Worm (Caenorhabditis elegans) whole organism, young adult: ENCODE results near the gene Y46G5A.34.

Experiments
- B0336.3 ChIP-seq: fragments of 200-800 bp; sonication (Bioruptor generic); IDR thresholded peaks from 2 replicates; pipeline ENCODE4 v1.3.6; 2022; ENCODE audit warnings: missing genetic modification characterization, missing compliant biosample characterization
- C17E4.6 ChIP-seq: fragments of 200-800 bp; sonication (Bioruptor generic); IDR thresholded peaks from 2 replicates; pipeline ENCODE4 v1.3.6; 2022; ENCODE audit warnings: missing genetic modification reagents, missing genetic modification characterization, missing compliant biosample characterization
- F23B12.7 ChIP-seq: sonication (generic microtip); optimal IDR thresholded peaks from 2 replicates; lab custom pipeline; 2017; ENCODE audit warnings: missing genetic modification characterization, mild to moderate bottlenecking, missing compliant biosample characterization, antibody characterized with exemption, moderate library complexity; ENCODE audit not compliant: insufficient read depth
- F37B4.10 ChIP-seq: fragments of 200-800 bp; sonication (Bioruptor generic); IDR thresholded peaks from 2 replicates; pipeline ENCODE4 v1.3.6; 2022; ENCODE audit warnings: missing genetic modification characterization, missing compliant biosample characterization
- F57A8.1 ChIP-seq: fragments of 200-800 bp; sonication (Bioruptor generic); optimal IDR thresholded peaks from 2 replicates; lab custom pipeline; 2018; ENCODE audit warnings: mild to moderate bottlenecking, missing genetic modification characterization, moderate library complexity, missing compliant biosample characterization
- K11D2.4 ChIP-seq: fragments of 200-800 bp; sonication (Bioruptor generic); IDR thresholded peaks from 2 replicates; pipeline ENCODE4 v1.3.6; 2022; ENCODE audit warnings: missing genetic modification reagents, missing genetic modification characterization, missing compliant biosample characterization
- Y53G8AR.9 ChIP-seq: fragments of 200-800 bp; sonication (Bioruptor generic); conservative IDR thresholded peaks from 2 replicates; pipeline ENCODE4 v1.3.6; 2022; ENCODE audit warnings: missing genetic modification reagents, missing genetic modification characterization, missing compliant biosample characterization
- Y79H2A.3 ChIP-seq: fragments of 200-800 bp; sonication (Bioruptor generic); conservative IDR thresholded peaks from 2 replicates; pipeline ENCODE4 v1.3.6; 2022; ENCODE audit warnings: missing genetic modification reagents, missing genetic modification characterization, missing compliant biosample characterization
- ama-1 ChIP-seq, 3 experiments: fragments of 150-350 bp in 1 of 3; sonication (generic microtip) in 2 of 3; optimal IDR thresholded peaks; 2 replicates each; lab custom pipeline; 2014 to 2018; ENCODE audit warnings: missing biosample characterization in 2 of 3, missing genetic modification characterization in 2 of 3, missing genetic modification reagents in 2 of 3
- atf-7 ChIP-seq: sonication (generic microtip); optimal IDR thresholded peaks from 2 replicates; lab custom pipeline; 2017; ENCODE audit warnings: mild to moderate bottlenecking, missing genetic modification characterization, missing compliant biosample characterization
- ccch-3 ChIP-seq: fragments of 200-800 bp; sonication (Bioruptor generic); optimal IDR thresholded peaks from 2 replicates; lab custom pipeline; 2018; ENCODE audit warnings: mild to moderate bottlenecking, missing genetic modification characterization, missing compliant biosample characterization
- cebp-1 ChIP-seq, 2 experiments: fragments of 200-800 bp in 1 of 2; sonication (Bioruptor generic) in 1 of 2; sonication (generic microtip) in 1 of 2; IDR thresholded peaks in 1 of 2; optimal IDR thresholded peaks in 1 of 2; 2 replicates each; pipeline versions ENCODE4 v1.3.6 to Lab custom; 2017 to 2022; ENCODE audit warnings: missing compliant biosample characterization in 2 of 2, missing genetic modification characterization in 2 of 2, mild to moderate bottlenecking in 1 of 2, missing genetic modification reagents in 1 of 2, moderate library complexity in 1 of 2
- cebp-2 ChIP-seq: fragments of 200-800 bp; sonication (Bioruptor generic); IDR thresholded peaks from 2 replicates; pipeline ENCODE4 v1.3.6; 2022; ENCODE audit warnings: missing genetic modification characterization, missing compliant biosample characterization
- ceh-100 ChIP-seq: fragments of 200-800 bp; sonication (Bioruptor generic); IDR thresholded peaks from 2 replicates; pipeline ENCODE4 v1.3.6; 2022; ENCODE audit warnings: missing genetic modification reagents, missing genetic modification characterization, missing compliant biosample characterization
- ceh-79 ChIP-seq: sonication (generic microtip); optimal IDR thresholded peaks from 2 replicates; lab custom pipeline; 2017; ENCODE audit warnings: mild to moderate bottlenecking, missing genetic modification characterization, missing compliant biosample characterization
- chd-7 ChIP-seq: sonication (generic microtip); optimal IDR thresholded peaks from 2 replicates; lab custom pipeline; 2016; ENCODE audit warnings: mild to moderate bottlenecking, missing genetic modification characterization, moderate library complexity, missing compliant biosample characterization
- dox-1 ChIP-seq: fragments of 200-800 bp; sonication (Bioruptor generic); IDR thresholded peaks from 2 replicates; pipeline ENCODE4 v1.3.6; 2022; ENCODE audit warnings: missing genetic modification reagents, missing genetic modification characterization, missing compliant biosample characterization
- dpl-1 ChIP-seq: fragments of 150-350 bp; optimal IDR thresholded peaks from 2 replicates; lab custom pipeline; 2014; ENCODE audit warnings: missing biosample characterization, missing genetic modification reagents, missing genetic modification characterization
- efl-1 ChIP-seq: fragments of 150-350 bp; optimal IDR thresholded peaks from 2 replicates; lab custom pipeline; 2014; ENCODE audit warnings: missing biosample characterization, missing genetic modification reagents, missing genetic modification characterization
- egl-44 ChIP-seq: fragments of 200-800 bp; sonication (Bioruptor generic); IDR thresholded peaks from 2 replicates; pipeline ENCODE4 v1.3.6; 2022; ENCODE audit warnings: missing genetic modification reagents, missing genetic modification characterization, missing compliant biosample characterization
- ets-4 ChIP-seq: fragments of 200-800 bp; sonication (Bioruptor generic); optimal IDR thresholded peaks from 2 replicates; lab custom pipeline; 2018; ENCODE audit warnings: mild to moderate bottlenecking, missing genetic modification characterization, missing compliant biosample characterization
- fkh-3 ChIP-seq: sonication (generic microtip); optimal IDR thresholded peaks from 2 replicates; lab custom pipeline; 2016; ENCODE audit warnings: mild to moderate bottlenecking, missing genetic modification characterization, missing compliant biosample characterization
- gei-17 ChIP-seq: fragments of 200-800 bp; sonication (Bioruptor generic); optimal IDR thresholded peaks from 2 replicates; lab custom pipeline; 2018; ENCODE audit warnings: mild to moderate bottlenecking, missing genetic modification characterization, missing compliant biosample characterization
- hmg-1.2 ChIP-seq: fragments of 200-800 bp; sonication (Bioruptor generic); IDR thresholded peaks from 2 replicates; pipeline ENCODE4 v1.3.6; 2022; ENCODE audit warnings: missing genetic modification reagents, missing genetic modification characterization, missing compliant biosample characterization
- hsf-1 ChIP-seq: fragments of 200-800 bp; sonication (Bioruptor generic); IDR thresholded peaks from 2 replicates; pipeline ENCODE4 v1.3.6; 2022; ENCODE audit warnings: missing genetic modification reagents, missing genetic modification characterization, missing compliant biosample characterization
- let-526 ChIP-seq: fragments of 200-800 bp; sonication (Bioruptor generic); IDR thresholded peaks from 2 replicates; pipeline ENCODE4 v1.3.6; 2022; ENCODE audit warnings: missing genetic modification reagents, missing genetic modification characterization, missing compliant biosample characterization
- lin-40 ChIP-seq: sonication (generic microtip); optimal IDR thresholded peaks from 2 replicates; lab custom pipeline; 2016; ENCODE audit warnings: missing genetic modification characterization, mild to moderate bottlenecking, missing compliant biosample characterization, missing genotype, missing genetic modification reagents
- madf-10 ChIP-seq: sonication (generic microtip); optimal IDR thresholded peaks from 2 replicates; lab custom pipeline; 2016; ENCODE audit warnings: mild to moderate bottlenecking, missing genetic modification characterization, missing compliant biosample characterization
- mcd-1 ChIP-seq: fragments of 200-800 bp; sonication (Bioruptor generic); IDR thresholded peaks from 2 replicates; pipeline ENCODE4 v1.3.6; 2022; ENCODE audit warnings: missing genetic modification reagents, missing genetic modification characterization, missing compliant biosample characterization
- mes-4 ChIP-seq: sonication (generic microtip); optimal IDR thresholded peaks from 2 replicates; lab custom pipeline; 2016; ENCODE audit warnings: missing genotype, missing genetic modification characterization, missing compliant biosample characterization
- nfya-2 ChIP-seq: fragments of 200-800 bp; sonication (Bioruptor generic); IDR thresholded peaks from 2 replicates; pipeline ENCODE4 v1.3.6; 2022; ENCODE audit warnings: missing genetic modification reagents, missing genetic modification characterization, missing compliant biosample characterization
- nhr-80 ChIP-seq: sonication (generic microtip); optimal IDR thresholded peaks from 2 replicates; lab custom pipeline; 2016; ENCODE audit warnings: missing genetic modification characterization, missing compliant biosample characterization
- pbrm-1 ChIP-seq: fragments of 200-800 bp; sonication (Bioruptor generic); IDR thresholded peaks from 2 replicates; pipeline ENCODE4 v1.3.6; 2022; ENCODE audit warnings: missing genetic modification reagents, missing genetic modification characterization, missing compliant biosample characterization
- rcor-1 ChIP-seq: fragments of 200-800 bp; sonication (Bioruptor generic); IDR thresholded peaks from 2 replicates; pipeline ENCODE4 v1.3.6; 2022; ENCODE audit warnings: missing genetic modification reagents, missing genetic modification characterization, missing compliant biosample characterization
- rec-8 ChIP-seq, 2 experiments: sonication (generic microtip); optimal IDR thresholded peaks; 2 replicates each; lab custom pipeline; 2016; ENCODE audit warnings: mild to moderate bottlenecking in 2 of 2, missing genetic modification characterization in 2 of 2, missing genetic modification reagents in 2 of 2, missing genotype in 2 of 2, missing biosample characterization in 1 of 2, missing compliant biosample characterization in 1 of 2, moderate library complexity in 1 of 2
- tbp1 ChIP-seq: fragments of 200-800 bp; sonication (Bioruptor generic); optimal IDR thresholded peaks from 2 replicates; lab custom pipeline; 2018; ENCODE audit warnings: mild to moderate bottlenecking, missing genetic modification characterization, missing compliant biosample characterization
- unc-62 ChIP-seq: fragments of 150-350 bp; optimal IDR thresholded peaks from 2 replicates; lab custom pipeline; 2014; ENCODE audit warnings: missing biosample characterization, missing genetic modification reagents, missing genetic modification characterization
- zfh-2 ChIP-seq: fragments of 200-800 bp; sonication (Bioruptor generic); conservative IDR thresholded peaks from 2 replicates; pipeline ENCODE4 v1.3.6; 2022; ENCODE audit warnings: missing genetic modification reagents, missing genetic modification characterization, missing compliant biosample characterization
- ztf-18 ChIP-seq: sonication (generic microtip); optimal IDR thresholded peaks from 2 replicates; lab custom pipeline; 2016; ENCODE audit warnings: missing genotype, mild to moderate bottlenecking, missing genetic modification characterization, missing compliant biosample characterization
- ztf-22 ChIP-seq: fragments of 200-800 bp; sonication (Bioruptor generic); optimal IDR thresholded peaks from 2 replicates; lab custom pipeline; 2018; ENCODE audit warnings: mild to moderate bottlenecking, missing genetic modification characterization, moderate library complexity, missing compliant biosample characterization
- ztf-28 ChIP-seq: fragments of 200-800 bp; sonication (Bioruptor generic); IDR thresholded peaks from 2 replicates; pipeline ENCODE4 v1.3.6; 2022; ENCODE audit warnings: missing genetic modification reagents, missing genetic modification characterization, missing compliant biosample characterization
- ztf-6 ChIP-seq: fragments of 200-800 bp; sonication (Bioruptor generic); IDR thresholded peaks from 2 replicates; pipeline ENCODE4 v1.3.6; 2022; ENCODE audit warnings: missing genetic modification reagents, missing genetic modification characterization, missing compliant biosample characterization

Y46G5A.34 gene

DNA sequence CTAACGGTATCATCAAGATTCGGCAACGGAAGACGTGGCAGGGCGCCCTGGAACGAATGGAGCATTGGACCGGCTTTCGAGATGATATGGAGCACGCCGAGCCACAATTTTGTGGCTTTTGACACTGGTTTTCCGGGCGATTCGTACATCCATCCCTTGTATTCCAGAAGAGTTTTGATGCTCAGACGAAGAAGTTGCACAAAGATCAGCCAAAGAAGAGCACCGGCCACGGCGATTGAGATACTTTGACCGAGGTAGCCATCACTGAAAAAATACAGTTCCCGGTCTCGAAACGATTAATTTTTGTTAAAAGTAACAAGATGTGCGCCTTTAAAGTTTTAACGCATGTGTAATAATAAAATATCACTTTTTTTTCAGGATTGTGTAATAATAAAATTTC, 18.7 kb downstream of the Y46G5A.34 start (continued):
- TF ChIP-seq ztf-6 (GFP tag; lab: Robert Waterston, UW) (no peak), ets-4 (GFP tag; lab: Kevin White, UChicago) (no peak), pbrm-1 (GFP tag; lab: Robert Waterston, UW) (no peak)

ce11 chrII:12796040-12796502, 19.6 kb downstream of the Y46G5A.34 start, which contains the start of gene cpt-1:
Gene cpt-1, minus strand, starts transcription at chrII:12796452.
- no peak for TF ChIP-seq ceh-100
- TF ChIP-seq Y53G8AR.9 (GFP tag; lab: Robert Waterston, UW): peak; percentile 34
- TF ChIP-seq ztf-28: no peak
- 0 out of 2 replicates have a peak, but pooled peaks have one; percentile 19 for TF ChIP-seq zfh-2 (GFP tag; lab: Robert Waterston, UW)
- no peak for TF ChIP-seq cebp-1 (GFP tag; IDR thresholded peaks at IDR 0.05; lab: Robert Waterston, UW)
- TF ChIP-seq cebp-1 (tag; optimal IDR thresholded peaks at IDR 0.05; lab: Kevin White, UChicago): peak; percentile 15
- TF ChIP-seq rec-8 (tag; optimal IDR thresholded peaks at IDR 0.05; lab: Kevin White, UChicago): no peak
- TF ChIP-seq chd-7: peak; percentile 4
- TF ChIP-seq gei-17 (GFP tag; lab: Kevin White, UChicago): peak; percentile 23
- peak; percentile 28; the same call in 1 of the 2 replicates for TF ChIP-seq mcd-1
- TF ChIP-seq, all 124 proteins: peak for 6

DNA sequence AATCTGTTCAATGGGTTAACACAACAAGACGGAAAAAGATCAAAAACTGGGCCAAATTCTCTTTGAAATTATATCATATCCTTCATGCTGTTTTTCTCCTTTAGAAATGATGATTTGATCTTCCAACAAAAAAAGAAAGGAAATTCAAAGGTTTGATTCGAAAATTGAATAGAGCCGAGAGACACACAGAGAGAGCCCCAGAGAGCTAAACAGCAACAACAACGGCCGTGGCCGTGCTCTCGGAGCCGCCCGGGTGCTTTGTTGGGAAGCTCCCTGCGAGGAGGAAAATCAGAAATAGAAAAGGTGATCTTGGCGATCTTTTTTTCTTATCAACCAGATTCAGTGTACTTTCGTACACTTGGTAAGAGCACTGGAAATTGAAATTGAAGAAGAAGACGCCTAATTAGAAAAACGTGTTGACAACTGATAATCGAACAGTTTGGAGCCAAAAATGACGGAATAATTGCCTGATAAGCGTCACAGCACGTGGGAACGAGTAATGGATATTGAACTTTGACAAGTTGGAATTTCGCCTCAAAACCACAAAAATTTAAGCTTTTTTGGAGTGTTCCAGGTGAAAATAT, 20.8 kb downstream of the Y46G5A.34 start:
- TF ChIP-seq ama-1 (optimal IDR thresholded peaks at IDR 0.05; lab: Kevin White, UChicago) (peak; percentile 26), ama-1 (GFP tag; optimal IDR thresholded peaks at IDR 0.05; lab: Kevin White, UChicago) (no peak), tbp1 (GFP tag; lab: Kevin White, UChicago) (no peak), zfh-2 (GFP tag; lab: Robert Waterston, UW) (peak; percentile 73; the same call in 1 of the 2 replicates), dpl-1 (GFP tag; lab: Kevin White, UChicago) (no peak), dox-1 (GFP tag; lab: Robert Waterston, UW) (peak; percentile 40; the same call in 1 of the 2 replicates), let-526 (GFP tag; lab: Robert Waterston, UW) (no peak), nfya-2 (GFP tag; lab: Robert Waterston, UW) (no peak), egl-44 (GFP tag; lab: Robert Waterston, UW) (peak; percentile 31; the same call in 1 of the 2 replicates), nhr-80 (peak; percentile 65), rcor-1 (GFP tag; lab: Robert Waterston, UW) (no peak), atf-7 (tag; lab: Kevin White, UChicago) (peak; percentile 47), fkh-3 (tag; lab: Kevin White, UChicago) (no peak), unc-62 (GFP tag; lab: Kevin White, UChicago) (peak; percentile 42), mcd-1 (0 out of 2 replicates have a peak, but pooled peaks have one; percentile 5), B0336.3 (GFP tag; lab: Robert Waterston, UW) (peak; percentile 55)

DNA sequence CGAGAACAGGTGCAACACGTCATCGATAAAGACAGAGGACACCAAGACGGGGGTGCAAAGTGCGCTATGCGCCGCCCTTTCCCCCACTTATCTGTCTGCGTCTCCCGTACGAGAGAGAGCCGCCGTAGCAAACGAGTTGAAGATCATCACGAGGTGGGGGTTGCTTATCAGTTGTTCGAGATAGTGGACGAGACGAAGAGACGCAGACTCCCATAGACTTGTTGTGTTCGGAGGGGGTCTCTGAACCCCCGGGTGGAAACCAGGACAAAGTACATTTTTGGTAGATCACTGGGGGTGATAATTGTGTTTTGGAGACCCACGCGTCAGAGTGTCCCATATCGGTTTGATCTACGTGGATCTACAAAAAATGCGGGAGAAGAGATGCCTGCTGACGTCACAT, 22.3 kb downstream of the Y46G5A.34 start:
- TF ChIP-seq rcor-1 (GFP tag; lab: Robert Waterston, UW): no peak
- peak; percentile 48 for TF ChIP-seq madf-10 (tag; lab: Kevin White, UChicago)
- no peak for TF ChIP-seq F57A8.1 (GFP tag; lab: Kevin White, UChicago)
- TF ChIP-seq F23B12.7 (tag; lab: Kevin White, UChicago): no peak
- TF ChIP-seq F37B4.10 (GFP tag; lab: Robert Waterston, UW): 0 out of 2 replicates have a peak, but pooled peaks have one; percentile 10
- no peak for TF ChIP-seq mes-4 (tag; lab: Kevin White, UChicago)
- TF ChIP-seq ztf-22 (GFP tag; lab: Kevin White, UChicago): peak; percentile 86
- peak; percentile 82 for TF ChIP-seq K11D2.4
- TF ChIP-seq cebp-2: no peak
- peak; percentile 88 for TF ChIP-seq lin-40 (tag; lab: Kevin White, UChicago)
- TF ChIP-seq ztf-18 (tag; lab: Kevin White, UChicago): peak; percentile 5
- TF ChIP-seq ccch-3 (GFP tag; lab: Kevin White, UChicago): no peak
- peak; percentile 42; the same call in 1 of the 2 replicates for TF ChIP-seq hsf-1
- peak; percentile 91 for TF ChIP-seq hmg-1.2 (GFP tag; lab: Robert Waterston, UW)
- TF ChIP-seq C17E4.6: no peak
- TF ChIP-seq efl-1 (GFP tag; lab: Kevin White, UChicago): no peak
- TF ChIP-seq Y79H2A.3 (GFP tag; lab: Robert Waterston, UW): no peak
- no peak for TF ChIP-seq ceh-79
